Worm (Caenorhabditis elegans) whole organism, L3 larva: ENCODE data around the gene nhr-101.

Experiments
- R02D3.7 ChIP-seq: fragments of 150-350 bp; optimal IDR thresholded peaks from 2 replicates; lab custom pipeline; 2014; ENCODE audit warnings: missing biosample characterization, missing genetic modification characterization
- aly-2 ChIP-seq: fragments of 150-350 bp; optimal IDR thresholded peaks from 2 replicates; lab custom pipeline; 2014; ENCODE audit warnings: missing biosample characterization, missing genetic modification characterization
- ceh-16 ChIP-seq: sonication (generic microtip); optimal IDR thresholded peaks from 2 replicates; lab custom pipeline; 2017; ENCODE audit warnings: missing biosample characterization, missing genetic modification characterization
- ceh-28 ChIP-seq: fragments of 150-350 bp; optimal IDR thresholded peaks from 2 replicates; lab custom pipeline; 2014; ENCODE audit warnings: missing biosample characterization, missing genetic modification reagents, missing genetic modification characterization
- ceh-82 ChIP-seq: fragments of 150-350 bp; optimal IDR thresholded peaks from 2 replicates; lab custom pipeline; 2014; ENCODE audit warnings: missing biosample characterization, missing genetic modification characterization
- daf-12 ChIP-seq: fragments of 150-350 bp; optimal IDR thresholded peaks from 2 replicates; lab custom pipeline; 2014; ENCODE audit warnings: missing biosample characterization, missing genetic modification reagents, missing genetic modification characterization
- egl-27 ChIP-seq: sonication (generic microtip); optimal IDR thresholded peaks from 4 replicates; lab custom pipeline; 2017; ENCODE audit warnings: missing biosample characterization, missing genetic modification reagents, missing genetic modification characterization
- egl-5 ChIP-seq: fragments of 150-350 bp; optimal IDR thresholded peaks from 2 replicates; lab custom pipeline; 2017; ENCODE audit warnings: missing biosample characterization, missing genetic modification reagents, missing genetic modification characterization, inconsistent platforms
- elt-2 ChIP-seq: sonication (generic microtip); optimal IDR thresholded peaks from 2 replicates; lab custom pipeline; 2016; ENCODE audit warnings: missing genetic modification reagents, mild to moderate bottlenecking, missing genetic modification characterization, missing compliant biosample characterization
- fkh-10 ChIP-seq: sonication (generic microtip); optimal IDR thresholded peaks from 2 replicates; lab custom pipeline; 2017; ENCODE audit warnings: missing biosample characterization, missing genetic modification reagents, missing genetic modification characterization
- fkh-2 ChIP-seq: fragments of 150-350 bp; optimal IDR thresholded peaks from 2 replicates; lab custom pipeline; 2014; ENCODE audit warnings: missing biosample characterization, missing genetic modification reagents, missing genetic modification characterization
- fos-1 ChIP-seq: fragments of 150-350 bp; optimal IDR thresholded peaks from 2 replicates; lab custom pipeline; 2014; ENCODE audit warnings: missing biosample characterization, missing genetic modification characterization
- jun-1 ChIP-seq: fragments of 150-350 bp; optimal IDR thresholded peaks from 2 replicates; lab custom pipeline; 2014; ENCODE audit warnings: missing biosample characterization, missing genetic modification reagents, missing genetic modification characterization
- lin-15B ChIP-seq: fragments of 150-350 bp; optimal IDR thresholded peaks from 2 replicates; lab custom pipeline; 2014; ENCODE audit warnings: missing biosample characterization, missing genetic modification characterization
- lin-39 ChIP-seq: fragments of 150-350 bp; optimal IDR thresholded peaks from 2 replicates; lab custom pipeline; 2018; ENCODE audit warnings: missing biosample characterization, missing genetic modification reagents, missing genetic modification characterization
- lsy-12 ChIP-seq: sonication (generic microtip); optimal IDR thresholded peaks from 2 replicates; lab custom pipeline; 2016; ENCODE audit warnings: mild to moderate bottlenecking, missing genetic modification characterization, missing compliant biosample characterization
- mdl-1 ChIP-seq: fragments of 150-350 bp; optimal IDR thresholded peaks from 2 replicates; lab custom pipeline; 2014; ENCODE audit warnings: missing biosample characterization, missing genetic modification characterization
- nfya-1 ChIP-seq: sonication (generic microtip); optimal IDR thresholded peaks from 2 replicates; lab custom pipeline; 2017; ENCODE audit warnings: missing genetic modification characterization, mild to moderate bottlenecking, missing compliant biosample characterization, antibody characterized with exemption, moderate library complexity; ENCODE audit not compliant: insufficient read depth
- nhr-11 ChIP-seq: fragments of 150-350 bp; optimal IDR thresholded peaks from 2 replicates; lab custom pipeline; 2014; ENCODE audit warnings: missing biosample characterization, missing genetic modification characterization
- nhr-23 ChIP-seq: fragments of 150-350 bp; optimal IDR thresholded peaks from 2 replicates; lab custom pipeline; 2014; ENCODE audit warnings: missing biosample characterization, missing genetic modification reagents, missing genetic modification characterization
- nhr-25 ChIP-seq: sonication (generic microtip); optimal IDR thresholded peaks from 2 replicates; lab custom pipeline; 2017; ENCODE audit warnings: missing biosample characterization, missing genetic modification characterization
- nhr-28 ChIP-seq: fragments of 150-350 bp; optimal IDR thresholded peaks from 2 replicates; lab custom pipeline; 2014; ENCODE audit warnings: missing biosample characterization, missing genetic modification characterization
- nhr-43 ChIP-seq: sonication (generic microtip); optimal IDR thresholded peaks from 2 replicates; lab custom pipeline; 2016; ENCODE audit warnings: mild to moderate bottlenecking, missing genetic modification characterization, missing compliant biosample characterization; ENCODE audit not compliant: poor library complexity, severe bottlenecking
- nhr-67 ChIP-seq: fragments of 150-350 bp; optimal IDR thresholded peaks from 2 replicates; lab custom pipeline; 2014; ENCODE audit warnings: missing biosample characterization, missing genetic modification characterization
- nhr-77 ChIP-seq: fragments of 150-350 bp; optimal IDR thresholded peaks from 2 replicates; lab custom pipeline; 2014; ENCODE audit warnings: missing biosample characterization, missing genetic modification characterization
- pha-4 ChIP-seq: fragments of 150-350 bp; optimal IDR thresholded peaks from 2 replicates; lab custom pipeline; 2014; ENCODE audit warnings: missing biosample characterization, missing genetic modification reagents, missing genetic modification characterization
- pqm-1 ChIP-seq: fragments of 150-350 bp; optimal IDR thresholded peaks from 2 replicates; lab custom pipeline; 2017; ENCODE audit warnings: missing biosample characterization, missing genetic modification characterization, inconsistent platforms
- sea-2 ChIP-seq: fragments of 150-350 bp; sonication (generic microtip); optimal IDR thresholded peaks from 4 replicates; lab custom pipeline; 2014; ENCODE audit warnings: missing biosample characterization, missing genetic modification reagents, missing genetic modification characterization
- skn-1 ChIP-seq: fragments of 150-350 bp; optimal IDR thresholded peaks from 2 replicates; lab custom pipeline; 2014; ENCODE audit warnings: missing biosample characterization, missing genetic modification characterization
- snpc-4 ChIP-seq: fragments of 150-350 bp; optimal IDR thresholded peaks from 2 replicates; lab custom pipeline; 2014; ENCODE audit warnings: missing biosample characterization, missing genetic modification characterization
- tbx-2 ChIP-seq: sonication (generic microtip); optimal IDR thresholded peaks from 2 replicates; lab custom pipeline; 2016; ENCODE audit warnings: mild to moderate bottlenecking, missing genetic modification characterization, missing compliant biosample characterization
- zag-1 ChIP-seq: fragments of 150-350 bp; optimal IDR thresholded peaks from 2 replicates; lab custom pipeline; 2014; ENCODE audit warnings: missing biosample characterization, missing genetic modification characterization
- ztf-11 ChIP-seq: fragments of 150-350 bp; optimal IDR thresholded peaks from 2 replicates; lab custom pipeline; 2014; ENCODE audit warnings: missing biosample characterization, missing genetic modification characterization
- ztf-4 ChIP-seq: fragments of 150-350 bp; optimal IDR thresholded peaks from 2 replicates; lab custom pipeline; 2014; ENCODE audit warnings: missing biosample characterization, missing genetic modification characterization

nhr-101 gene

DNA sequence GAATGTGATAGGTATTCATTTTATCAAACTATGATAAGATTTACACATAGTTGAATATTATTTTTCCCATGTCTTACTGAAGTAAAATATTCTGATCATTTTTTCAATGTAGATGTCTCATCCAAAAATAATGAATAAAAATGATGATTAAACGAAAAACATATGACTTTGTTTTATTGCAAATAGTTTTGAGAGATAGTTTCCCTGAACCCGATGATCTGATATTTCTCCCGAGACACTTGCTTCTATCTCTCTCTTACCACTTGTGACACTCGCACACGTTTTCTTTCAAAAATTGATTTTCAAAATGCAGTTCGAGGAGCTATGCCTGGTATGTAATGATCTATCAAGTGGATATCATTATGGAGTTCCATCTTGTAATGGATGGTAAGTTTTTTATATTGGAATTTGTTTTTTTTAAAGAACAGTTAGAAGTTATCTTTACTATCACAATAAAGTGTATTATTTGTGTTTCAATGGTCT, at the start of gene nhr-101, which contains the start of gene pms-2:
nhr-101 (plus strand) TSS at position 308 of the 483 bp plus-strand sequence.
pms-2 (minus strand) TSS at position 433 of the 483 bp plus-strand sequence.
- peak; percentile 11 for TF ChIP-seq pqm-1 (tag; lab: Kevin White, UChicago)
- no peak for TF ChIP-seq nhr-67
- peak; percentile 19 for TF ChIP-seq elt-2 (tag; lab: Kevin White, UChicago)

DNA sequence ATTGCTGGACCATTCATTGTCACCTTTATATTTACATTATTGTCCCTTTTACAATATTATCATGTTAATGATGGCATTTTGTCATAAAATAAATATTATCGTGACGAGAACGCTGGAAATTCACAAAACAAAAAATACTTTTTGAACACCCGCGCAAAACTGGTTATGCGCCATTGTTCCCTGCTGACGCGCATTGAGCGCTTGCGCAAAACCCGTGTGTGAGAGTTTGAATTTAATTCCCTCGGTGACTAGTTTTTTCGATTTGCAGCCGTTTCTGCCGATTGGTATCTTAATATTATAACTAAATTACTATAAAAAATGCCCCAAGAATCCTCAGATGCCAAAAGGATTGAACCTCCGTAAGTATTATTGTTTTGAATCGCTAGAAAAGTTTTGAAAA, 48.8 kb upstream of the nhr-101 start, which contains the start of gene pafo-1:
pafo-1 (plus strand) TSS at position 256 of the 400 bp plus-strand sequence.
- peak; percentile 74 for TF ChIP-seq skn-1 (tag; lab: Kevin White, UChicago)
- TF ChIP-seq sea-2 (GFP tag; lab: Kevin White, UChicago): no peak
- no peak for TF ChIP-seq fkh-2 (tag; lab: Kevin White, UChicago)
- no peak for TF ChIP-seq mdl-1 (tag; lab: Kevin White, UChicago)
- peak; percentile 23 for TF ChIP-seq pqm-1 (tag; lab: Kevin White, UChicago)
- peak; percentile 61 for TF ChIP-seq ceh-28 (tag; lab: Kevin White, UChicago)
- peak; percentile 26 for TF ChIP-seq ceh-16 (tag; lab: Kevin White, UChicago)
- TF ChIP-seq pha-4 (tag; lab: Kevin White, UChicago): peak; percentile 90
- no peak for TF ChIP-seq daf-12 (tag; lab: Kevin White, UChicago)
- no peak for TF ChIP-seq nhr-77 (tag; lab: Kevin White, UChicago)
- TF ChIP-seq lin-15B (tag; lab: Kevin White, UChicago): peak; percentile 87
- TF ChIP-seq ceh-82 (tag; lab: Kevin White, UChicago): peak; percentile 67
- peak; percentile 85 for TF ChIP-seq nfya-1 (tag; lab: Kevin White, UChicago)
- TF ChIP-seq lsy-12 (tag; lab: Kevin White, UChicago): peak; percentile 79
- TF ChIP-seq snpc-4 (tag; lab: Kevin White, UChicago): peak; percentile 70
- TF ChIP-seq egl-27: peak; percentile 26
- TF ChIP-seq nhr-43 (tag; lab: Kevin White, UChicago): peak; percentile 89
- TF ChIP-seq zag-1: peak; percentile 19
- peak; percentile 30 for TF ChIP-seq fkh-10 (GFP tag; lab: Kevin White, UChicago)
- peak; percentile 66 for TF ChIP-seq nhr-25 (tag; lab: Kevin White, UChicago)
- no peak for TF ChIP-seq ztf-11
- TF ChIP-seq ztf-4 (tag; lab: Kevin White, UChicago): no peak
- TF ChIP-seq nhr-11 (tag; lab: Kevin White, UChicago): no peak
- TF ChIP-seq lin-39 (tag; lab: Kevin White, UChicago): peak; percentile 74
- no peak for TF ChIP-seq nhr-28 (tag; lab: Kevin White, UChicago)
- TF ChIP-seq elt-2 (tag; lab: Kevin White, UChicago): peak; percentile 52
- peak; percentile 80 for TF ChIP-seq nhr-23
- peak; percentile 77 for TF ChIP-seq R02D3.7 (tag; lab: Kevin White, UChicago)
- TF ChIP-seq jun-1 (tag; lab: Kevin White, UChicago): peak; percentile 86
- TF ChIP-seq aly-2 (tag; lab: Kevin White, UChicago): peak; percentile 73
- peak; percentile 79 for TF ChIP-seq tbx-2 (tag; lab: Kevin White, UChicago)
- TF ChIP-seq, all 47 proteins: peak for 22

ce11 chrV:11525338-11525737, 44.9 kb upstream of the nhr-101 start:
- TF ChIP-seq nhr-25 (tag; lab: Kevin White, UChicago) (peak; percentile 73), skn-1 (tag; lab: Kevin White, UChicago) (no peak), nfya-1 (tag; lab: Kevin White, UChicago) (peak; percentile 61)

DNA sequence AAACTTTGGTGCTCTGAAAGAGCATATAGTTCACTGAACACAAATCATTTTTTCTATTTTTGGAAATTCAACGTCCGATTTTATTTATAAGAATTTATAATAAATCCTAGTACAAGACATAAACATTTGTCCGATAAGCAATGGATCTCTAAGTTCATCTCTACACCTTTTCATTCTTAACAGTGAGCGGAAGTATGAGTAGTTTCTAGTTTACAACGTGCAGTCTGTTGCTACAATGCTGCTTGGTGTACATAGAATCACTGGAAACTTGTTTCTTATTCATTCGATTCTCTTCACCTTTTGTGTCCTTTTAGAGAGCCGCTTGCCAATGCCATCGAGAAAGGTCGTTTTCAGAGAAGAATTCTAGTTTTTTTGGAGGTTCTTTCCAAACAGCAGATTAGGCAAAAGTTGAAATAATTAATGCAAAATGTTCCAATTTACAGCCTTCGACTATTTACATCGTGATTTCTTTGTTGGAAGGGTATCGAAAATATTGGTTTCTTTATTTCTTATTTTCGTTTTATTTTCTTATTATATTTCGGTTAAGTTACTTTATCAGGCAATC, 43.3 kb upstream of the nhr-101 start:
- TF ChIP-seq nhr-25 (tag; lab: Kevin White, UChicago) (peak; percentile 65), fos-1 (tag; lab: Kevin White, UChicago) (no peak), egl-27 (no peak), zag-1 (no peak)

ce11 chrV:11527531-11527930, 42.7 kb upstream of the nhr-101 start, which contains the start of gene ccch-1:
TSS of gene ccch-1 (plus strand) at chrV:11527831.
- TF ChIP-seq egl-5 (no peak), R02D3.7 (tag; lab: Kevin White, UChicago) (no peak), lin-39 (tag; lab: Kevin White, UChicago) (no peak)
